Worm (Caenorhabditis elegans) whole organism, L4/young adult: ENCODE results near the gene T19D12.1.

Experiments used
- W03F9.2 ChIP-seq: fragments of 150-350 bp; optimal IDR thresholded peaks from 2 replicates; lab custom pipeline; 2014; ENCODE audit warnings: missing biosample characterization, missing genetic modification characterization
- dao-5 ChIP-seq: sonication (generic microtip); optimal IDR thresholded peaks from 2 replicates; lab custom pipeline; 2016; ENCODE audit warnings: missing genotype, missing genetic modification characterization, moderate library complexity, missing compliant biosample characterization
- him-1 ChIP-seq: sonication (generic microtip); optimal IDR thresholded peaks from 2 replicates; lab custom pipeline; 2016; ENCODE audit warnings: missing genotype, missing genetic modification reagents, missing genetic modification characterization, missing compliant biosample characterization

DNA sequence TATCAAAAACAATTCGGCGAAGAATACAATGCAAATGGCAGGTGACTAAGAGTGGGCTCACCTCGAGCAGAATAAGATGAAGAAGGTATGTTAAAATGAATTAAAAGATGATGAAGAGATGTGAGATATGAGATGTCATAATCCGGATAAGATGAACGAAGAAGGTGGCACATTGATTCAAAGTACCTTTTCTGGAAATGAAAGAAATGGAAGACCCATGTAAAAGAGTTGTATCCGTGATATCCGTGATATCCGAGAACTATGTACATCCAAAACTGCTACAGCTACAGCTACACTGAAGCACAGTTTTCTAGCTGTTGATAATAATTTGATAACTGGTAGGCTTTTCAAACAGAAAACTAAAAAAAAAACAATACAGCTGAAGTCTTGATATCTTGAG, 17.7 kb upstream of the T19D12.1 start, which contains the start of gene oig-8:
- TF ChIP-seq him-1 (tag; lab: Kevin White, UChicago) (no peak), dao-5 (tag; lab: Kevin White, UChicago) (no peak), W03F9.2 (tag; lab: Kevin White, UChicago) (no peak)
